Worm (Caenorhabditis elegans): ENCODE results near the gene nphp-4.

Gene nphp-4

ce11 chrV:11887988-11888499 is 44.5 kb upstream of the nphp-4 start, which contains the start of gene adh-1 (continued):
- peak; percentile 74 for TF ChIP-seq cey-2 (tag; optimal IDR thresholded peaks at IDR 0.05; ENCODE audit: borderline replicate concordance, insufficient read depth)
- no peak for TF ChIP-seq lin-15B (tag; optimal IDR thresholded peaks at IDR 0.05)
- no peak for TF ChIP-seq lir-3 (tag; optimal IDR thresholded peaks at IDR 0.05)
- TF ChIP-seq saeg-2 (GFP tag; IDR thresholded peaks at IDR 0.05): 0 out of 2 replicates have a peak, but pooled peaks have one; percentile 28
- peak; percentile 93 for TF ChIP-seq gei-8 (GFP tag; optimal IDR thresholded peaks at IDR 0.05)
- TF ChIP-seq ceh-82 (tag; optimal IDR thresholded peaks at IDR 0.05): no peak
- no peak for TF ChIP-seq attf-4 (tag; optimal IDR thresholded peaks at IDR 0.05)
- TF ChIP-seq nhr-102 (tag; optimal IDR thresholded peaks at IDR 0.05): peak; percentile 38
- no peak for TF ChIP-seq madf-5 (GFP tag; IDR thresholded peaks at IDR 0.05)
- TF ChIP-seq nhr-41 (GFP tag; IDR thresholded peaks at IDR 0.05): no peak
- no peak for TF ChIP-seq ZK546.5 (tag; optimal IDR thresholded peaks at IDR 0.05)
- no peak for TF ChIP-seq daf-12 (tag; optimal IDR thresholded peaks at IDR 0.05)
- TF ChIP-seq dpl-1 (GFP tag; optimal IDR thresholded peaks at IDR 0.05): peak; percentile 2
- peak; percentile 95 for TF ChIP-seq nhr-28 (tag; optimal IDR thresholded peaks at IDR 0.05)
- peak; percentile 83 for TF ChIP-seq nhr-77 (tag; optimal IDR thresholded peaks at IDR 0.05)
- peak; percentile 49 to 78 for TF ChIP-seq hif-1 (tag; optimal IDR thresholded peaks at IDR 0.05)
- peak; percentile 66; the same call in 1 of the 2 replicates for TF ChIP-seq mdt-29 (GFP tag; IDR thresholded peaks at IDR 0.05)
- TF ChIP-seq egl-27 (tag; optimal IDR thresholded peaks at IDR 0.05): peak; percentile 34
- TF ChIP-seq F44E2.7 (GFP tag; IDR thresholded peaks at IDR 0.05): no peak
- TF ChIP-seq daf-19 (GFP tag; conservative IDR thresholded peaks at IDR 0.05): no peak
- peak; percentile 92 for TF ChIP-seq hlh-11 (tag; optimal IDR thresholded peaks at IDR 0.05)
- peak in 1 of 2 experiments; percentile 50 for TF ChIP-seq daf-16 (GFP tag; optimal IDR thresholded peaks at IDR 0.05)
- TF ChIP-seq daf-16 (tag; optimal IDR thresholded peaks at IDR 0.05): peak; percentile 72
- TF ChIP-seq ama-1 (optimal IDR thresholded peaks at IDR 0.05): peak; percentile 93
- no peak for TF ChIP-seq spr-1 (tag; optimal IDR thresholded peaks at IDR 0.05)

DNA sequence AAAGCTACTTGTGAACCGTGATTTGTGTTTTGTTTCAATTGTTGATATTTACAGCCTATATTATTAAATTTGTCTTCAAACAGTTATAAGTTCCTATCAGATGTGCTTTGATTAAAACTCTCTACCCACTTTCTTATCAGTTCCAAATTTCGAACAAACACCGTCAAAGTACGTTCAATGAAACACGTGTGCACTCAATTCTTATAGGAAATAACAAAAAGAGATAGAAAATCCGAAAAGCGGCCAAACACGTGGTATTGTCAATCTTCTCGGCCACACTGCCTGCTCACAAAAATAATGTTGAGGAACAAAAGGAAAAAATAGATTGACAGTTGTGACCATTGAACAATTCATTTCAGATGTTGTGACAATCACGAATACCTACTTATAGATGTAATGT is 42.4 kb upstream of the nphp-4 start:
- TF ChIP-seq daf-16 (GFP tag; optimal IDR thresholded peaks at IDR 0.05) (peak in 1 of 2 experiments; percentile 78), daf-16 (tag; optimal IDR thresholded peaks at IDR 0.05) (peak; percentile 97), hmg-1.1 (GFP tag; IDR thresholded peaks at IDR 0.05) (no peak), dmd-6 (GFP tag; IDR thresholded peaks at IDR 0.05) (peak; percentile 88), ceh-62 (tag; optimal IDR thresholded peaks at IDR 0.05) (no peak), ceh-44 (GFP tag; IDR thresholded peaks at IDR 0.05) (no peak), F49E8.2 (tag; optimal IDR thresholded peaks at IDR 0.05; ENCODE audit: borderline replicate concordance) (no peak), nhr-6 (tag; optimal IDR thresholded peaks at IDR 0.05) (no peak), lir-3 (tag; optimal IDR thresholded peaks at IDR 0.05) (no peak), T26A8.4 (GFP tag; IDR thresholded peaks at IDR 0.05) (no peak), aly-2 (tag; optimal IDR thresholded peaks at IDR 0.05) (no peak), mes-2 (tag; optimal IDR thresholded peaks at IDR 0.05; ENCODE audit: poor library complexity, severe bottlenecking) (peak; percentile 32), D1046.2 (GFP tag; IDR thresholded peaks at IDR 0.05) (no peak), arid-1 (GFP tag; conservative IDR thresholded peaks at IDR 0.05) (no peak), nhr-11 (tag; optimal IDR thresholded peaks at IDR 0.05) (peak; percentile 46), F44E2.7 (GFP tag; IDR thresholded peaks at IDR 0.05) (no peak), lin-1 (GFP tag; IDR thresholded peaks at IDR 0.05) (peak; percentile 67; the same call in 1 of the 2 replicates), daf-19 (GFP tag; conservative IDR thresholded peaks at IDR 0.05) (no peak), spr-3 (GFP tag; optimal IDR thresholded peaks at IDR 0.05) (no peak), nhr-77 (tag; optimal IDR thresholded peaks at IDR 0.05) (peak; percentile 81), dpl-1 (GFP tag; optimal IDR thresholded peaks at IDR 0.05) (no peak), pha-4 (GFP tag; IDR thresholded peaks at IDR 0.05) (no peak), pha-4 (tag; optimal IDR thresholded peaks at IDR 0.05) (peak; percentile 2), lin-13 (GFP tag; optimal IDR thresholded peaks at IDR 0.05) (no peak), rbr-2 (tag; optimal IDR thresholded peaks at IDR 0.05) (no peak), ZK546.5 (tag; optimal IDR thresholded peaks at IDR 0.05) (no peak), madf-9 (GFP tag; conservative IDR thresholded peaks at IDR 0.05) (no peak), aha-1 (tag) (peak; percentile 19), snpc-1.2 (GFP tag; IDR thresholded peaks at IDR 0.05) (no peak), nhr-42 (GFP tag; IDR thresholded peaks at IDR 0.05) (no peak), mxl-3 (GFP tag; optimal IDR thresholded peaks at IDR 0.05) (peak; percentile 81), saeg-2 (GFP tag; IDR thresholded peaks at IDR 0.05) (no peak), gei-8 (GFP tag; optimal IDR thresholded peaks at IDR 0.05) (no peak), T20F7.1 (GFP tag; optimal IDR thresholded peaks at IDR 0.05) (peak; percentile 50)
